Fruit fly (Drosophila melanogaster): ENCODE results near the gene Nt5a.

Gene Nt5a

DNA sequence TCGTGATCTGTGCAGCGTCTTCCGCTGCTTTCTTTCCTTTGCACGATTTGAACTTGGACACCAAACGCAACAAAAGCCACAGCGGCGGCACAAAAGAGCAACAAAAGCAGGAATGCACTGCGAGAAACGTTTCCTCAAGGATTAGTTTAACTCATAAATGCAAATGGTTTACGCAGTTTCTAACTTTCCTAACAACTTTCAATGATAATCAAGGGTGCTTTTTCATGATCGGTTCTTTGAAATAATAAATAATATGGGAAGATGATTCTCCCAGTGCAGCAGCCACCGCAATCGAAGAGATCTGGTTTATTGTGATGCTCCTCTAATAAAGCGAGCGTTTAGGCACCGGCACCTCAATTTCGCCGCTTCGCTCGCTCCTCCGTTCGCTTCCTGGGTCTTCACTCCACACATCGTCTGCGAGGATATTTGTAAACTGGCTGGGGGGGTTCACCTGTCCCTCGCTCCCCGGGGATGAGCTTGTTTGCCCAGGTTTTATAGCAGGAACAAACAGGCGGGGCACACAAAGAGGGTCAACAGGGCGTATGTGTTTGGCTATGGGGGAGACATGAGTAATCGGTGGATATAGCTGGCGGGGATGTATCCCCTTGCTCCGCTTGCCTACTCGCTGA lies 12.0 kb upstream of the Nt5a start (continued):
- TF ChIP-seq CG1233 (GFP tag; optimal IDR thresholded peaks at IDR 0.05) (peak; percentile 64), Dref (GFP tag; IDR thresholded peaks at IDR 0.05) (no peak), Hr3 (GFP tag; optimal IDR thresholded peaks at IDR 0.05) (peak; percentile 48), CG7372 (GFP tag; IDR thresholded peaks at IDR 0.05) (0 out of 2 replicates have a peak, but pooled peaks have one; percentile 39), nom (GFP tag; optimal IDR thresholded peaks at IDR 0.05) (peak; percentile 72), dpn (GFP tag; optimal IDR thresholded peaks at IDR 0.05) (peak; percentile 74 to 79), hb (GFP tag; IDR thresholded peaks at IDR 0.05; ENCODE audit: partially characterized antibody) (no peak), CG10209 (GFP tag; optimal IDR thresholded peaks at IDR 0.05) (peak; percentile 70), btn (GFP tag; optimal IDR thresholded peaks at IDR 0.05) (peak; percentile 63), B-H2 (GFP tag; optimal IDR thresholded peaks at IDR 0.05) (no peak), stwl (tag; optimal IDR thresholded peaks at IDR 0.05) (no peak), CG4328 (GFP tag; optimal IDR thresholded peaks at IDR 0.05) (no peak), fd102C (GFP tag; optimal IDR thresholded peaks at IDR 0.05) (no peak), CG17385 (GFP tag; optimal IDR thresholded peaks at IDR 0.05) (peak; percentile 75), pzg (GFP tag; optimal IDR thresholded peaks at IDR 0.05) (no peak), CG14050 (GFP tag; IDR thresholded peaks at IDR 0.05) (peak; percentile 56; the same call in 2 of the 3 replicates), Taf1 (GFP tag; IDR thresholded peaks at IDR 0.05) (no peak), Asciz (GFP tag; optimal IDR thresholded peaks at IDR 0.05) (peak; percentile 88), h (optimal IDR thresholded peaks at IDR 0.05) (no peak), Hr78 (GFP tag; optimal IDR thresholded peaks at IDR 0.05) (no peak), cas (GFP tag; IDR thresholded peaks at IDR 0.05) (no peak), CG7271 (tag; optimal IDR thresholded peaks at IDR 0.05) (no peak), so (GFP tag; IDR thresholded peaks at IDR 0.05) (peak; percentile 87), CG34422 (GFP tag; IDR thresholded peaks at IDR 0.05) (peak; percentile 87), CG8359 (GFP tag; optimal IDR thresholded peaks at IDR 0.05; ENCODE audit: borderline replicate concordance) (peak; percentile 66), sisA (GFP tag; IDR thresholded peaks at IDR 0.05) (peak; percentile 92), CG8765 (GFP tag; IDR thresholded peaks at IDR 0.05) (no peak; the same call in 1 of the 2 replicates), CG7928 (GFP tag; optimal IDR thresholded peaks at IDR 0.05) (no peak), br (optimal IDR thresholded peaks at IDR 0.05) (no peak), CrebB (tag; optimal IDR thresholded peaks at IDR 0.05) (peak; percentile 58), dan (GFP tag; IDR thresholded peaks at IDR 0.05) (no peak; the same call in 1 of the 2 replicates), cg (GFP tag; optimal IDR thresholded peaks at IDR 0.05) (no peak), NC2α (GFP tag; optimal IDR thresholded peaks at IDR 0.05) (peak; percentile 28), C15 (GFP tag; IDR thresholded peaks at IDR 0.05) (peak; percentile 35; the same call in 1 of the 3 replicates), gsb-n (tag; optimal IDR thresholded peaks at IDR 0.05) (no peak), gt (GFP tag; IDR thresholded peaks at IDR 0.05) (peak; percentile 38; the same call in 1 of the 2 replicates), ci (GFP tag; IDR thresholded peaks at IDR 0.05) (peak; percentile 95), Sox102F (GFP tag; optimal IDR thresholded peaks at IDR 0.05) (peak; percentile 93), CG11696 (GFP tag; IDR thresholded peaks at IDR 0.05) (no peak), stc (GFP tag; IDR thresholded peaks at IDR 0.05) (peak; percentile 88), CG1832 (GFP tag; optimal IDR thresholded peaks at IDR 0.05) (no peak), disco-r (GFP tag; optimal IDR thresholded peaks at IDR 0.05) (no peak), wdn (GFP tag; IDR thresholded peaks at IDR 0.05) (no peak), pnt (GFP tag; optimal IDR thresholded peaks at IDR 0.05) (peak; percentile 84), tap (tag; optimal IDR thresholded peaks at IDR 0.05) (peak; percentile 82), HmgZ (tag; optimal IDR thresholded peaks at IDR 0.05) (peak; percentile 40), CG7786 (GFP tag; optimal IDR thresholded peaks at IDR 0.05) (peak; percentile 52), nerfin-1 (tag; optimal IDR thresholded peaks at IDR 0.05) (peak; percentile 72), CG18619 (GFP tag; optimal IDR thresholded peaks at IDR 0.05) (peak; percentile 57), Side (GFP tag; optimal IDR thresholded peaks at IDR 0.05) (peak; percentile 68)
